Fruit fly (Drosophila melanogaster) whole organism, prepupa: Measurements from ENCODE around the gene Cpr66D.

Experiments
- CG11902 ChIP-seq: fragments of 200-800 bp; sonication (Bioruptor generic); optimal IDR thresholded peaks from 3 replicates; lab custom pipeline; 2016; ENCODE audit warnings: missing biosample characterization, missing genetic modification characterization
- CG16779 ChIP-seq: fragments of 200-800 bp; sonication (Bioruptor generic); optimal IDR thresholded peaks from 3 replicates; lab custom pipeline; 2017; ENCODE audit warnings: missing biosample characterization, mild to moderate bottlenecking, missing genetic modification characterization
- CG3032 ChIP-seq: fragments of 200-800 bp; optimal IDR thresholded peaks from 2 replicates; lab custom pipeline; 2019; ENCODE audit warnings: missing biosample characterization, mild to moderate bottlenecking, missing genetic modification characterization, moderate library complexity
- CG4318 ChIP-seq: fragments of 200-800 bp; sonication (Bioruptor generic); optimal IDR thresholded peaks from 3 replicates; lab custom pipeline; 2017; ENCODE audit warnings: missing biosample characterization, mild to moderate bottlenecking, missing genetic modification characterization
- CG8319 ChIP-seq: fragments of 200-800 bp; sonication (Bioruptor generic); optimal IDR thresholded peaks from 3 replicates; lab custom pipeline; 2016; ENCODE audit warnings: missing biosample characterization, missing genetic modification characterization
- Hr38 ChIP-seq: sonication (Bioruptor generic); optimal IDR thresholded peaks from 2 replicates; lab custom pipeline; 2016; ENCODE audit warnings: missing biosample characterization, missing genetic modification characterization
- Hr39 ChIP-seq: fragments of 200-800 bp; sonication (Bioruptor generic); optimal IDR thresholded peaks from 2 replicates; lab custom pipeline; 2016; ENCODE audit warnings: missing biosample characterization, missing genetic modification characterization
- OdsH ChIP-seq: fragments of 200-800 bp; sonication (Bioruptor generic); optimal IDR thresholded peaks from 3 replicates; lab custom pipeline; 2016; ENCODE audit warnings: missing biosample characterization, missing genetic modification characterization
- Sox102F ChIP-seq: fragments of 200-800 bp; sonication (Bioruptor generic); optimal IDR thresholded peaks from 2 replicates; lab custom pipeline; 2016; ENCODE audit warnings: missing biosample characterization, mild to moderate bottlenecking, missing genetic modification characterization
- topi ChIP-seq: fragments of 200-800 bp; sonication (Bioruptor generic); optimal IDR thresholded peaks from 3 replicates; lab custom pipeline; 2016; ENCODE audit warnings: missing biosample characterization, missing genetic modification characterization

DNA sequence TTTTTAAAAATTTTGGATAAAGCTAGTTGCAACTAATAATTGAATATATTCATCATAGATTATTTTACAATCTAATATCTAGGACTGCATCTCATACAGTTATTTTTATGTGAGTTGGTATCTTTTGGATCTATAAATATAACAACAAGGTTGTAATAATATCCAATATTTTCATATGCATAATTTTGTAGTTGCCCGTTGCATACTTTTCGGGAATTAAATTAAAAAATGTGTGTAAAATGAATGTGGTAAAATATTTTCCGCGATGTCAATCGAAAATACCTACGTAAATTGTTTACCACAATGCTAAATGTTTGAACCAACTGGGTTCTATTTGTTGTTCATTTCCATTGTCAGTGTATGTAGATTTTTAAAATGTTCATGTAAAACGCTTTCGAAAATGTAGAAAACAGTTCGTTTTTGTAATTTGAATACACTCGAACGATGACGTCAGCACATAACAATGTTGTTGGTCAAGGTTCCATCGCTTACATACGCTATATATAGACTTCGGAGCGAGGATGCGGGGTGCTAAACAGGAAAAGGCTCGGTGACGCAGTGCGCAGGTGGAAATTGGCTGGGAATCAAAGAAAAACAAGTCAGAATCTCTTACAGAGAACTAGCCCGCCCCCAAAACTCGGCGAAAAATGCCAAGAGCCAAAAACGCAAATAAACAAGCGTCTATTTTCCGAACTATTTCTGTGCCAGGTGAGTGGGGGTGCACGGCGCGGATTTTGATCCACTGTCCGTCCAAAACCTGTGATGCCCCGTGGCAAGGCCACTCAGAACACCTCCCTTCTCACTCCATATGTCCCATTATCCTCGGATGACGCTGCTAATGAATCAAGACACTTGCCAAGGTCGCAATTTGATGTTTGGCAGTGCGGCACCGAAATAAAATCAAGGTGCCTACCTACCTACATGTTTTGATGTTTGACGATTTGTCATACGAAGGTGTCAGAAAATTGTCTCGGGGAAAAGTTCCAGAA is 12.1 kb upstream of the Cpr66D start:
- TF ChIP-seq CG3032 (tag; lab: Kevin White, UChicago) (no peak), CG16779 (tag; lab: Kevin White, UChicago) (no peak), topi (GFP tag; lab: Kevin White, UChicago) (no peak), Hr38 (GFP tag; lab: Kevin White, UChicago) (no peak), CG4318 (GFP tag; lab: Kevin White, UChicago) (no peak), Sox102F (GFP tag; lab: Kevin White, UChicago) (no peak), OdsH (GFP tag; lab: Kevin White, UChicago) (no peak), CG11902 (GFP tag; lab: Kevin White, UChicago) (no peak), Hr39 (GFP tag; lab: Kevin White, UChicago) (no peak), CG8319 (GFP tag; lab: Kevin White, UChicago) (no peak)
